Worm (Caenorhabditis elegans) whole organism, L3 larva: ENCODE data around the gene ZK285.2.

Experiments used
- R02D3.7 ChIP-seq: fragments of 150-350 bp; optimal IDR thresholded peaks from 2 replicates; lab custom pipeline; 2014; ENCODE audit warnings: missing biosample characterization, missing genetic modification characterization
- ZK546.5 ChIP-seq: sonication (generic microtip); optimal IDR thresholded peaks from 2 replicates; lab custom pipeline; 2017; ENCODE audit warnings: missing biosample characterization, missing genetic modification characterization
- ceh-82 ChIP-seq: fragments of 150-350 bp; optimal IDR thresholded peaks from 2 replicates; lab custom pipeline; 2014; ENCODE audit warnings: missing biosample characterization, missing genetic modification characterization
- fos-1 ChIP-seq: fragments of 150-350 bp; optimal IDR thresholded peaks from 2 replicates; lab custom pipeline; 2014; ENCODE audit warnings: missing biosample characterization, missing genetic modification characterization
- lin-39 ChIP-seq: fragments of 150-350 bp; optimal IDR thresholded peaks from 2 replicates; lab custom pipeline; 2018; ENCODE audit warnings: missing biosample characterization, missing genetic modification reagents, missing genetic modification characterization
- nhr-237 ChIP-seq: fragments of 150-350 bp; optimal IDR thresholded peaks from 2 replicates; lab custom pipeline; 2014; ENCODE audit warnings: missing biosample characterization, missing genetic modification characterization
- snpc-4 ChIP-seq: fragments of 150-350 bp; optimal IDR thresholded peaks from 2 replicates; lab custom pipeline; 2014; ENCODE audit warnings: missing biosample characterization, missing genetic modification characterization

DNA sequence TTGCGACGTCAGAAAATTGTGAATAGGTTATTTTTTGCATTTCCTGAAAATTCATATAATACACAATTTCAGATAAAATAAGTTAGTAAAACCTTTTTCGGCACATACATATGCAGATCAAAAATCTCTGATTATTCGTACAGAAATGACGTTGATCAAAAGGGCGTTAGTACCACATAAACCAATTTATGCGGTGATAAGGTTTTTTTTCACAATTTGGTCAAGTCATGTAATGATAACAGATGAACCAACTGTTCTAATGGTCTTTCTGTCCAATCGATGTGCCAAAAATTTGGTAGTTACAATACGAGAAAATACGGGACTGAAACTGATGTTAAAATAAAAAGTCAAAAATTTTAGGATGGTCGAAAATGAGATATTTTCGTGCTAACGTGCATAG, 33.4 kb downstream of the ZK285.2 start:
- TF ChIP-seq snpc-4 (tag; lab: Kevin White, UChicago) (no peak), ceh-82 (tag; lab: Kevin White, UChicago) (no peak), R02D3.7 (no peak), fos-1 (tag; lab: Kevin White, UChicago) (no peak), lin-39 (tag; lab: Kevin White, UChicago) (no peak), nhr-237 (tag; lab: Kevin White, UChicago) (no peak), ZK546.5 (tag; lab: Kevin White, UChicago) (no peak)
